Fruit fly (Drosophila melanogaster) whole organism, embryonic: Measurements from ENCODE around the gene CG14427.
A peak's percentile ranks its signal among the peaks of the same experiment; 100 is the strongest.

Experiments
- ATbp ChIP-seq: fragments of 200-800 bp; sonication (Bioruptor generic); optimal IDR thresholded peaks from 2 replicates; lab custom pipeline; 2017; ENCODE audit warnings: missing biosample characterization, mild to moderate bottlenecking, missing genetic modification characterization, missing genetic modification reagents
- BEAF-32 ChIP-seq: fragments of 200-800 bp; sonication (Bioruptor generic); optimal IDR thresholded peaks from 3 replicates; lab custom pipeline; 2017; ENCODE audit warnings: missing biosample characterization, missing genetic modification characterization, mild to moderate bottlenecking, moderate library complexity, missing genetic modification reagents
- CG10274 ChIP-seq: fragments of 200-800 bp; sonication (Bioruptor generic); optimal IDR thresholded peaks from 3 replicates; lab custom pipeline; 2017; ENCODE audit warnings: missing biosample characterization, mild to moderate bottlenecking, missing genetic modification characterization
- CG10321 ChIP-seq: fragments of 200-800 bp; sonication (Bioruptor generic); IDR thresholded peaks from 2 replicates; pipeline ENCODE4 v1.3.6; 2022; ENCODE audit warnings: missing biosample characterization, missing genetic modification characterization
- CG11247 ChIP-seq: fragments of 200-800 bp; sonication (Bioruptor generic); IDR thresholded peaks from 2 replicates; pipeline ENCODE4 v1.3.6; 2022; ENCODE audit warnings: missing biosample characterization, missing genetic modification characterization
- CG1233 ChIP-seq: fragments of 200-800 bp; sonication (Bioruptor generic); optimal IDR thresholded peaks from 4 replicates; lab custom pipeline; 2018; ENCODE audit warnings: missing biosample characterization, mild to moderate bottlenecking, missing genetic modification characterization
- CG13894 ChIP-seq: fragments of 200-800 bp; sonication (Bioruptor generic); optimal IDR thresholded peaks from 3 replicates; lab custom pipeline; 2018; ENCODE audit warnings: missing biosample characterization, mild to moderate bottlenecking, missing genetic modification characterization, moderate library complexity
- CG14050 ChIP-seq: fragments of 200-800 bp; sonication (Bioruptor generic); IDR thresholded peaks from 3 replicates; pipeline ENCODE4 v1.3.6; 2022; ENCODE audit warnings: missing biosample characterization, missing genetic modification characterization
- CG16779 ChIP-seq: fragments of 200-800 bp; sonication (Bioruptor generic); IDR thresholded peaks from 2 replicates; pipeline ENCODE4 v1.3.6; 2022; ENCODE audit warnings: missing biosample characterization, missing genetic modification characterization
- CG16815 ChIP-seq: fragments of 200-800 bp; sonication (Bioruptor generic); optimal IDR thresholded peaks from 3 replicates; lab custom pipeline; 2017; ENCODE audit warnings: missing biosample characterization, mild to moderate bottlenecking, missing genetic modification characterization
- CG18476 ChIP-seq: fragments of 200-800 bp; sonication (Bioruptor generic); optimal IDR thresholded peaks from 2 replicates; lab custom pipeline; 2016; ENCODE audit warnings: missing biosample characterization, mild to moderate bottlenecking, missing genetic modification characterization
- CG2712 ChIP-seq: fragments of 200-800 bp; optimal IDR thresholded peaks from 3 replicates; lab custom pipeline; 2019; ENCODE audit warnings: missing biosample characterization, mild to moderate bottlenecking, missing genetic modification characterization, moderate library complexity
- CG2875 ChIP-seq: fragments of 200-800 bp; sonication (Bioruptor generic); optimal IDR thresholded peaks from 2 replicates; lab custom pipeline; 2017; ENCODE audit warnings: missing biosample characterization, mild to moderate bottlenecking, missing genetic modification characterization, missing genetic modification reagents
- CG3281 ChIP-seq: fragments of 200-800 bp; sonication (Bioruptor generic); optimal IDR thresholded peaks from 3 replicates; lab custom pipeline; 2017; ENCODE audit warnings: missing biosample characterization, mild to moderate bottlenecking, missing genetic modification characterization
- CG3847 ChIP-seq: fragments of 200-800 bp; sonication (Bioruptor generic); IDR thresholded peaks from 2 replicates; pipeline ENCODE4 v1.3.6; 2022; ENCODE audit warnings: missing biosample characterization, missing genetic modification characterization
- CG4328 ChIP-seq: fragments of 200-800 bp; sonication (Bioruptor generic); optimal IDR thresholded peaks from 3 replicates; lab custom pipeline; 2017; ENCODE audit warnings: missing biosample characterization, missing genetic modification reagents, missing genetic modification characterization
- CG7271 ChIP-seq: fragments of 200-800 bp; sonication (Bioruptor generic); optimal IDR thresholded peaks from 2 replicates; lab custom pipeline; 2018; ENCODE audit warnings: missing biosample characterization, mild to moderate bottlenecking, missing genetic modification characterization, moderate library complexity
- CG7987 ChIP-seq: fragments of 200-800 bp; sonication (Bioruptor generic); optimal IDR thresholded peaks from 2 replicates; lab custom pipeline; 2018; ENCODE audit warnings: missing biosample characterization, mild to moderate bottlenecking, missing genetic modification characterization, moderate library complexity
- CG8478 ChIP-seq: fragments of >200 bp; optimal IDR thresholded peaks from 2 replicates; lab custom pipeline; 2018
- CG9437 ChIP-seq: fragments of 200-800 bp; sonication (Bioruptor generic); optimal IDR thresholded peaks from 2 replicates; lab custom pipeline; 2018; ENCODE audit warnings: missing biosample characterization, mild to moderate bottlenecking, missing genetic modification characterization
- CG9876 ChIP-seq: fragments of 200-800 bp; sonication (Bioruptor generic); optimal IDR thresholded peaks from 2 replicates; lab custom pipeline; 2016; ENCODE audit warnings: missing biosample characterization, missing genetic modification characterization
- Dp ChIP-seq: fragments of 200-800 bp; sonication (Bioruptor generic); optimal IDR thresholded peaks from 2 replicates; lab custom pipeline; 2018; ENCODE audit warnings: missing biosample characterization, mild to moderate bottlenecking, missing genetic modification characterization, moderate library complexity
- Elba2 ChIP-seq: fragments of 200-800 bp; sonication (Bioruptor generic); optimal IDR thresholded peaks from 3 replicates; lab custom pipeline; 2016; ENCODE audit warnings: missing biosample characterization, missing genetic modification characterization
- Gug ChIP-seq: fragments of 200-800 bp; sonication (Bioruptor generic); IDR thresholded peaks from 4 replicates; pipeline ENCODE4 v1.3.6; 2022; ENCODE audit warnings: missing biosample characterization, missing genetic modification characterization
- HLH4C ChIP-seq: fragments of 200-800 bp; sonication (Bioruptor generic); IDR thresholded peaks from 3 replicates; pipeline ENCODE4 v1.3.6; 2022; ENCODE audit warnings: missing biosample characterization, missing genetic modification characterization; ENCODE audit not compliant: partially characterized antibody
- Lim3 ChIP-seq: fragments of 200-800 bp; sonication (Bioruptor generic); IDR thresholded peaks from 2 replicates; pipeline ENCODE4 v1.3.6; 2022; ENCODE audit warnings: missing biosample characterization, missing genetic modification characterization
- Lpt ChIP-seq: fragments of >200 bp; optimal IDR thresholded peaks from 2 replicates; lab custom pipeline; 2018; ENCODE audit warnings: missing biosample characterization, missing genetic modification characterization
- Oli ChIP-seq: fragments of 200-800 bp; sonication (Bioruptor generic); optimal IDR thresholded peaks from 2 replicates; lab custom pipeline; 2018; ENCODE audit warnings: missing biosample characterization, mild to moderate bottlenecking, missing genetic modification characterization, moderate library complexity
- PHDP ChIP-seq: fragments of 200-800 bp; sonication (Bioruptor generic); optimal IDR thresholded peaks from 3 replicates; lab custom pipeline; 2018; ENCODE audit warnings: missing biosample characterization, mild to moderate bottlenecking, missing genetic modification characterization, moderate library complexity
- Ptx1 ChIP-seq: fragments of 200-800 bp; sonication (Bioruptor generic); IDR thresholded peaks from 2 replicates; pipeline ENCODE4 v1.3.6; 2022; ENCODE audit warnings: missing biosample characterization, missing genetic modification characterization
- Rx ChIP-seq: fragments of 200-800 bp; sonication (Bioruptor generic); IDR thresholded peaks from 2 replicates; pipeline ENCODE4 v1.3.6; 2022; ENCODE audit warnings: missing biosample characterization, missing genetic modification characterization
- TFAM ChIP-seq: fragments of 200-800 bp; sonication (Bioruptor generic); optimal IDR thresholded peaks from 2 replicates; lab custom pipeline; 2017; ENCODE audit warnings: missing biosample characterization, missing genetic modification characterization, inconsistent platforms
- bcd ChIP-seq: fragments of 200-800 bp; sonication (Bioruptor generic); optimal IDR thresholded peaks from 2 replicates; lab custom pipeline; 2017; ENCODE audit warnings: missing biosample characterization, mild to moderate bottlenecking, missing genetic modification characterization
- btn ChIP-seq: fragments of 200-800 bp; sonication (Bioruptor generic); optimal IDR thresholded peaks from 2 replicates; lab custom pipeline; 2016; ENCODE audit warnings: missing biosample characterization, missing genetic modification characterization
- ci ChIP-seq: fragments of 200-800 bp; sonication (Bioruptor generic); IDR thresholded peaks from 3 replicates; pipeline ENCODE4 v1.3.6; 2022; ENCODE audit warnings: missing biosample characterization, missing genetic modification characterization
- dm ChIP-seq: fragments of 200-800 bp; sonication (Bioruptor generic); optimal IDR thresholded peaks from 3 replicates; lab custom pipeline; 2016; ENCODE audit warnings: missing biosample characterization, missing genetic modification characterization
- fd96Cb ChIP-seq: fragments of 200-800 bp; sonication (Bioruptor generic); optimal IDR thresholded peaks from 2 replicates; lab custom pipeline; 2018; ENCODE audit warnings: missing biosample characterization, mild to moderate bottlenecking, missing genetic modification characterization, moderate library complexity
- gce ChIP-seq: fragments of 200-800 bp; sonication (Bioruptor generic); IDR thresholded peaks from 3 replicates; pipeline ENCODE4 v1.3.6; 2022; ENCODE audit warnings: missing biosample characterization, missing genetic modification characterization
- h ChIP-seq: fragments of >200 bp; optimal IDR thresholded peaks from 2 replicates; lab custom pipeline; 2017
- maf-S ChIP-seq: fragments of 200-800 bp; sonication (Bioruptor generic); optimal IDR thresholded peaks from 2 replicates; lab custom pipeline; 2016; ENCODE audit warnings: missing biosample characterization, missing genetic modification characterization
- nerfin-1 ChIP-seq: fragments of 200-800 bp; sonication (Bioruptor generic); optimal IDR thresholded peaks from 3 replicates; lab custom pipeline; 2019; ENCODE audit warnings: missing biosample characterization, mild to moderate bottlenecking, missing genetic modification characterization, moderate library complexity
- nerfin-2 ChIP-seq: fragments of 200-800 bp; sonication (Bioruptor generic); IDR thresholded peaks from 2 replicates; pipeline ENCODE4 v1.3.6; 2022; ENCODE audit warnings: missing biosample characterization, missing genetic modification characterization; ENCODE audit not compliant: partially characterized antibody
- pan ChIP-seq, 4 experiments: fragments of >200 bp in 3 of 4; fragments of 200-800 bp in 1 of 4; sonication (Bioruptor generic) in 1 of 4; optimal IDR thresholded peaks in 3 of 4; IDR thresholded peaks in 1 of 4; 2 replicates each; pipeline versions ENCODE4 v1.3.6 to Lab custom; 2017 to 2022; ENCODE audit warnings: missing biosample characterization in 2 of 4, missing genetic modification characterization in 2 of 4, mixed read lengths in 1 of 4
- prd ChIP-seq, 3 experiments: fragments of >200 bp in 2 of 3; fragments of 200-800 bp in 1 of 3; sonication (Bioruptor generic) in 1 of 3; optimal IDR thresholded peaks in 2 of 3; IDR thresholded peaks in 1 of 3; 2 replicates in 2 of 3; 3 replicates in 1 of 3; pipeline versions ENCODE4 v1.3.6 to Lab custom; 2017 to 2022; ENCODE audit warnings: missing biosample characterization in 1 of 3, missing genetic modification characterization in 1 of 3
- pros ChIP-seq: fragments of 200-800 bp; sonication (Bioruptor generic); optimal IDR thresholded peaks from 3 replicates; lab custom pipeline; 2019; ENCODE audit warnings: missing biosample characterization, mild to moderate bottlenecking, missing genetic modification characterization, moderate library complexity
- salm ChIP-seq: fragments of 200-800 bp; sonication (Bioruptor generic); optimal IDR thresholded peaks from 2 replicates; lab custom pipeline; 2018; ENCODE audit warnings: missing biosample characterization, mild to moderate bottlenecking, missing genetic modification characterization
- sna ChIP-seq: fragments of 200-800 bp; sonication (Bioruptor generic); IDR thresholded peaks from 2 replicates; pipeline ENCODE4 v1.3.6; 2022; ENCODE audit warnings: missing biosample characterization, missing genetic modification characterization; ENCODE audit not compliant: partially characterized antibody
- vvl ChIP-seq: fragments of 200-800 bp; sonication (Bioruptor generic); IDR thresholded peaks from 2 replicates; pipeline ENCODE4 v1.3.6; 2022; ENCODE audit warnings: missing biosample characterization, missing genetic modification characterization
- wdn ChIP-seq: fragments of 200-800 bp; sonication (Bioruptor generic); IDR thresholded peaks from 2 replicates; pipeline ENCODE4 v1.3.6; 2022; ENCODE audit warnings: missing biosample characterization, missing genetic modification characterization
- wek ChIP-seq: fragments of 200-800 bp; sonication (Bioruptor generic); optimal IDR thresholded peaks from 3 replicates; lab custom pipeline; 2018; ENCODE audit warnings: missing biosample characterization, mild to moderate bottlenecking, missing genetic modification characterization, moderate library complexity

The CG14427 gene

DNA sequence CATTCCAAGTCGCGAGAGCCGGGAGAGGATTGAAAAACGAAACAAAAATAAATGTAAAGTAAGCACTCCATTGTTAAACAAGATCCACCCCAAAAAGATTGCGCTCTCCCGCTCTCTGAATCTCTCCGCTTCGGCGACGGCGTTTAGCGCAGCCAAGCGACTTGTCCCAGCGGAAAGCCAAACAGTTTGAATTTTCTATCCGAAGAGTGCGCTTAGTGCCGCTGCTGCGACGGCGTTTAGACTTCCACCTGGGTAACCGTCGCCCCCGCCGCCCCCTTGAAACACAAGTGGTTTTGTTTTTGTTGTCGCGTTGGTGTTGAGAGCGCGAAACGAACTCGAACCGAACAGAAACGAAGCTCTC lies 41.9 kb upstream of the CG14427 start, which contains the start of gene Inx2 (continued):
- TF ChIP-seq Elba2 (GFP tag; lab: Kevin White, UChicago), result no peak
- no peak for TF ChIP-seq dm (GFP tag; lab: Kevin White, UChicago)
- peak; percentile 60; the same call in 1 of the 3 replicates for TF ChIP-seq gce
- TF ChIP-seq CG9876 (GFP tag; lab: Kevin White, UChicago), result no peak
- peak; percentile 49 for TF ChIP-seq wek (GFP tag; lab: Kevin White, UChicago)
- peak; percentile 90 for TF ChIP-seq pros (GFP tag; lab: Kevin White, UChicago)
- TF ChIP-seq CG8478 (lab: Kevin White, UChicago), result no peak
- TF ChIP-seq ci (GFP tag; lab: Robert Waterston, UW), result peak; percentile 85
- TF ChIP-seq CG10274, result no peak
- TF ChIP-seq prd (optimal IDR thresholded peaks at IDR 0.05; lab: Kevin White, UChicago), result no peak
- 0 out of 3 replicates have a peak, but pooled peaks have one; percentile 22 for TF ChIP-seq prd (GFP tag; IDR thresholded peaks at IDR 0.05; lab: Robert Waterston, UW)
- no peak for TF ChIP-seq CG16815 (GFP tag; lab: Kevin White, UChicago)
- 0 out of 2 replicates have a peak, but pooled peaks have one; percentile 58 for TF ChIP-seq sna (GFP tag; lab: Robert Waterston, UW)
- TF ChIP-seq CG2875 (GFP tag; lab: Kevin White, UChicago), result no peak
- no peak; the same call in 3 of the 4 replicates for TF ChIP-seq Gug (GFP tag; lab: Robert Waterston, UW)
- no peak for TF ChIP-seq salm
- TF ChIP-seq nerfin-2 (GFP tag; lab: Robert Waterston, UW), result no peak
- TF ChIP-seq Ptx1 (GFP tag; lab: Robert Waterston, UW), result 0 out of 2 replicates have a peak, but pooled peaks have one; percentile 11
- TF ChIP-seq BEAF-32, result no peak
- TF ChIP-seq CG2712 (tag; lab: Kevin White, UChicago), result no peak
- TF ChIP-seq CG10321 (GFP tag; lab: Robert Waterston, UW), result no peak
- no peak for TF ChIP-seq HLH4C (GFP tag; lab: Robert Waterston, UW)
- no peak for TF ChIP-seq maf-S (GFP tag; lab: Kevin White, UChicago)
- no peak for TF ChIP-seq Rx (GFP tag; lab: Robert Waterston, UW)
- TF ChIP-seq CG18476 (GFP tag; lab: Kevin White, UChicago), result no peak
- TF ChIP-seq TFAM (GFP tag; lab: Kevin White, UChicago), result no peak
- no peak for TF ChIP-seq btn
- no peak for TF ChIP-seq CG9437 (GFP tag; lab: Kevin White, UChicago)
- TF ChIP-seq wdn, result no peak
- TF ChIP-seq CG16779 (GFP tag; lab: Robert Waterston, UW), result no peak
- no peak for TF ChIP-seq Lpt (GFP tag; lab: Kevin White, UChicago)
- no peak for TF ChIP-seq Lim3 (GFP tag; lab: Robert Waterston, UW)
- TF ChIP-seq nerfin-1 (tag; lab: Kevin White, UChicago), result peak; percentile 44
- no peak for TF ChIP-seq bcd (GFP tag; lab: Kevin White, UChicago)
- no peak for TF ChIP-seq CG7271 (tag; lab: Kevin White, UChicago)
- peak; percentile 62 for TF ChIP-seq CG7987 (GFP tag; lab: Kevin White, UChicago)
- TF ChIP-seq ATbp, result no peak
- TF ChIP-seq pan (optimal IDR thresholded peaks at IDR 0.05; lab: Kevin White, UChicago), result no peak
- peak in 1 of 2 experiments; percentile 20 for TF ChIP-seq pan (GFP tag; optimal IDR thresholded peaks at IDR 0.05 in 1 of 2, IDR thresholded peaks at IDR 0.05 in 1 of 2)
- no peak for TF ChIP-seq CG3847
- TF ChIP-seq fd96Cb (tag; lab: Kevin White, UChicago), result no peak
- TF ChIP-seq CG14050 (GFP tag; lab: Robert Waterston, UW), result no peak; the same call in 2 of the 3 replicates
- no peak for TF ChIP-seq Dp (GFP tag; lab: Kevin White, UChicago)
- TF ChIP-seq CG4328 (GFP tag; lab: Kevin White, UChicago), result no peak
- peak; percentile 75 for TF ChIP-seq CG13894
- peak; percentile 58; the same call in 1 of the 2 replicates for TF ChIP-seq vvl
- peak; percentile 38 for TF ChIP-seq CG3281 (GFP tag; lab: Kevin White, UChicago)
- no peak for TF ChIP-seq CG1233 (GFP tag; lab: Kevin White, UChicago)
- no peak for TF ChIP-seq CG11247 (GFP tag; lab: Robert Waterston, UW)
- no peak for TF ChIP-seq Oli
- TF ChIP-seq PHDP (tag; lab: Kevin White, UChicago), result peak; percentile 25
- no peak for TF ChIP-seq h (lab: Kevin White, UChicago)
